Worm (Caenorhabditis elegans): ENCODE data around the gene sdhb-1.

DNA sequence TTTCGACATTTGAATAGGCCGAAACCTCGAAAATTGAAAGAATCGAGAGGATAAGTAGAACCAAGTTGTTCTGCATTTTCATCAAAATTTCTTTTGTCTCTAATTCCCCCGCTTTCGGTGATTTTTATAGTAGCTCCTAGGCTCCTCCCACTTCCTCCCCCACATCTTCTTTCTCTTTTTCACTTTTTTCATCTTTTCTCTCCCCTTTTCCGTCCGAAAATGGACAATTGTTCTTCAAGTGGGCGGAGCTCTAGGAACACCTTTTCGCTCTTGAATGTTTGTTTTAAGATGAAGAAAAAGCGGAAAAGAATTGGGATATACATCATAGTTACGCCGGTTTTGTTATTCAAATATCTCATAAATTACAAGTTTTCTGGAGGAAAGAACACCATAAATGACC is 6.0 kb downstream of the sdhb-1 start, which contains the start of gene F42A8.1:
- TF ChIP-seq unc-62 (GFP tag; optimal IDR thresholded peaks at IDR 0.05) = no peak
- no peak for TF ChIP-seq zip-8 (tag; optimal IDR thresholded peaks at IDR 0.05)
- no peak for TF ChIP-seq pha-4 (tag; optimal IDR thresholded peaks at IDR 0.05)
- TF ChIP-seq snpc-4 (tag; optimal IDR thresholded peaks at IDR 0.05) = no peak
- no peak for TF ChIP-seq nhr-2 (tag; optimal IDR thresholded peaks at IDR 0.05)
- no peak for TF ChIP-seq unc-120 (tag; optimal IDR thresholded peaks at IDR 0.05; ENCODE audit: poor library complexity, severe bottlenecking)
- no peak for TF ChIP-seq nhr-28 (tag; optimal IDR thresholded peaks at IDR 0.05)
- TF ChIP-seq lsy-2 (tag; optimal IDR thresholded peaks at IDR 0.05) = no peak
- TF ChIP-seq bed-3 (GFP tag; optimal IDR thresholded peaks at IDR 0.05) = no peak
- no peak for TF ChIP-seq lin-32 (GFP tag; optimal IDR thresholded peaks at IDR 0.05)
- TF ChIP-seq unc-39 (tag; optimal IDR thresholded peaks at IDR 0.05) = no peak
- TF ChIP-seq sptf-1 (tag; optimal IDR thresholded peaks at IDR 0.05) = no peak
